Worm (Caenorhabditis elegans) whole organism, mixed stage, embryonic: ENCODE results near the gene tars-1.

Experiments used
- elt-1 ChIP-seq: sonication (generic microtip); optimal IDR thresholded peaks from 2 replicates; lab custom pipeline; 2017; ENCODE audit warnings: missing genetic modification characterization, mild to moderate bottlenecking, missing compliant biosample characterization, antibody characterized with exemption, moderate library complexity, borderline replicate concordance; ENCODE audit not compliant: insufficient read depth
- lin-13 ChIP-seq: fragments of 150-350 bp; optimal IDR thresholded peaks from 2 replicates; lab custom pipeline; 2014; ENCODE audit warnings: missing biosample characterization, missing genetic modification characterization
- nhr-12 ChIP-seq: fragments of 150-350 bp; optimal IDR thresholded peaks from 2 replicates; lab custom pipeline; 2014; ENCODE audit warnings: missing biosample characterization, missing genetic modification characterization
- snpc-4 ChIP-seq: fragments of 150-350 bp; optimal IDR thresholded peaks from 2 replicates; lab custom pipeline; 2014; ENCODE audit warnings: missing biosample characterization, missing genetic modification characterization

DNA sequence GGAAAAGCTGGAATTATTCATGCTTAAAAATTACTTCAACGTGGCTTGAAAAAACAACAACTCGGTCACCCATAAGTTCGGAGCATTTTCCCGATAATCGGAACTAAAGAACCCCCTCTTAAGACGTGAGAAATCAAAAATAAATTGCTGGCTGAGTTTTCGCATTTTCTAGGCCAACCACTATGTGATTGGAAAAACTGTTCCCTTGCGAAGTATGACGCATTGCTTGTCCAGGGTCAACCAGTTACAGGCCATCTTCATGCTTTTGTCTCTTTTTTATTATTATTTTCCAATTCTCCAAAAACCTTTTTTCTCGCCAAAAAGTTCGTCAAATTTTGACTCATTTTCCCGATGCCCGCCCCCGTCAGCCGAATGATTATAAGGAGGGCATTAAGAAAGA is 24.6 kb upstream of the tars-1 start, which contains the start of gene F13D12.3:
- no peak for TF ChIP-seq elt-1 (tag; lab: Kevin White, UChicago)
- TF ChIP-seq lin-13 (tag; lab: Kevin White, UChicago), result no peak
- no peak for TF ChIP-seq nhr-12
- no peak for TF ChIP-seq snpc-4 (tag; lab: Kevin White, UChicago)
